Fruit fly (Drosophila melanogaster) whole organism, wandering third instar larva: ENCODE measurements around the gene Sugb.

Source experiments
- HLH106 ChIP-seq: fragments of 200-800 bp; optimal IDR thresholded peaks from 3 replicates; lab custom pipeline; 2019; ENCODE audit warnings: missing biosample characterization, mild to moderate bottlenecking, missing genetic modification characterization, moderate library complexity
- Jra ChIP-seq: sonication (Bioruptor generic); optimal IDR thresholded peaks from 2 replicates; lab custom pipeline; 2016; ENCODE audit warnings: missing biosample characterization, missing genetic modification characterization
- OdsH ChIP-seq: fragments of 200-800 bp; sonication (Bioruptor generic); optimal IDR thresholded peaks from 2 replicates; lab custom pipeline; 2016; ENCODE audit warnings: missing biosample characterization, mild to moderate bottlenecking, missing genetic modification characterization
- dsf ChIP-seq: sonication (Bioruptor generic); optimal IDR thresholded peaks from 2 replicates; lab custom pipeline; 2016; ENCODE audit warnings: missing biosample characterization, missing genetic modification characterization, borderline replicate concordance
- h ChIP-seq: fragments of 200-800 bp; sonication (Bioruptor generic); optimal IDR thresholded peaks from 3 replicates; lab custom pipeline; 2016; ENCODE audit warnings: missing biosample characterization, mild to moderate bottlenecking, missing genetic modification characterization
- sage ChIP-seq: fragments of 200-800 bp; sonication (Bioruptor generic); optimal IDR thresholded peaks from 2 replicates; lab custom pipeline; 2016; ENCODE audit warnings: missing biosample characterization, mild to moderate bottlenecking, missing genetic modification characterization
- woc ChIP-seq: sonication (Bioruptor generic); optimal IDR thresholded peaks from 2 replicates; lab custom pipeline; 2016; ENCODE audit warnings: missing biosample characterization, mild to moderate bottlenecking, missing genetic modification characterization

DNA sequence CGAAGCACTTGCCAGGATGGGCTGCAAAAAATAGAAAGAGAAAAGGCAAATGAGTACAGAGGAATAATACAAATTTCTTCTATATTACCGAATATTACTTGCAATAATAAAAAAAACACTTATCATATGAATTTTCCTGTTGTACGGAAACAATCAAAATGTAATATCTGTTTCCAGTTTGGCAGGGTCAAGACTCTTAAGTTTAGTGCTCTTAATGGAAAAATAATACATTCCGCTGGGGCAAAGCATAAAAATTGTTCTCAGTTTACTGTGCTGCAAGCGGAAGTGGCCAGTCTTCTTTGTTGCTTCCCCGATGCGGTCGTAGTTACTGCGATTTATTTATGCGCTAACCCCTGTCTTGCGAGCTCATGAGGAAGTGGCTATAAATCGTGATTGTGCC is 29.1 kb downstream of the Sugb start:
- TF ChIP-seq OdsH (GFP tag; lab: Kevin White, UChicago) (no peak), HLH106 (tag; lab: Kevin White, UChicago) (no peak), dsf (GFP tag; lab: Kevin White, UChicago) (no peak), h (no peak), sage (GFP tag; lab: Kevin White, UChicago) (no peak), Jra (GFP tag; lab: Kevin White, UChicago) (no peak), woc (GFP tag; lab: Kevin White, UChicago) (no peak)
